Fruit fly (Drosophila melanogaster) whole organism, embryonic: Measurements from ENCODE around the gene Piezo.

Source experiments
- Adf1 ChIP-seq: fragments of 200-800 bp; sonication (Bioruptor generic); IDR thresholded peaks from 2 replicates; pipeline ENCODE4 v1.3.6; 2022; ENCODE audit warnings: missing biosample characterization, missing genetic modification characterization
- Awh ChIP-seq: fragments of 200-800 bp; sonication (Bioruptor generic); IDR thresholded peaks from 2 replicates; pipeline ENCODE4, ENCODE4 v1.3.6; 2022; ENCODE audit warnings: missing biosample characterization, missing genetic modification characterization
- B-H2 ChIP-seq: fragments of 200-800 bp; sonication (Bioruptor generic); optimal IDR thresholded peaks from 2 replicates; lab custom pipeline; 2018; ENCODE audit warnings: missing biosample characterization, mild to moderate bottlenecking, missing genetic modification characterization
- Bgb ChIP-seq: fragments of 200-800 bp; sonication (Bioruptor generic); IDR thresholded peaks from 2 replicates; pipeline ENCODE4 v1.3.6; 2022; ENCODE audit warnings: missing biosample characterization, missing genetic modification characterization; ENCODE audit not compliant: partially characterized antibody
- CG10366 ChIP-seq: fragments of 200-800 bp; sonication (Bioruptor generic); IDR thresholded peaks from 2 replicates; pipeline ENCODE4 v1.3.6; 2022; ENCODE audit warnings: missing biosample characterization, missing genetic modification characterization
- CG10543 ChIP-seq: fragments of 200-800 bp; sonication (Bioruptor generic); optimal IDR thresholded peaks from 3 replicates; lab custom pipeline; 2017; ENCODE audit warnings: missing biosample characterization, mild to moderate bottlenecking, missing genetic modification characterization, moderate library complexity
- CG10654 ChIP-seq: fragments of 200-800 bp; sonication (Bioruptor generic); optimal IDR thresholded peaks from 2 replicates; lab custom pipeline; 2016; ENCODE audit warnings: missing biosample characterization, missing genetic modification characterization
- CG13287 ChIP-seq: fragments of 200-800 bp; sonication (Bioruptor generic); IDR thresholded peaks from 2 replicates; pipeline ENCODE4 v1.3.6; 2022; ENCODE audit warnings: missing biosample characterization, missing genetic modification characterization; ENCODE audit not compliant: partially characterized antibody
- CG13624 ChIP-seq: fragments of 200-800 bp; sonication (Bioruptor generic); optimal IDR thresholded peaks from 2 replicates; lab custom pipeline; 2016; ENCODE audit warnings: missing biosample characterization, missing genetic modification characterization
- CG16779 ChIP-seq: fragments of 200-800 bp; sonication (Bioruptor generic); IDR thresholded peaks from 2 replicates; pipeline ENCODE4 v1.3.6; 2022; ENCODE audit warnings: missing biosample characterization, missing genetic modification characterization
- CG16813 ChIP-seq: fragments of 200-800 bp; sonication (Bioruptor generic); IDR thresholded peaks from 3 replicates; pipeline ENCODE4 v1.3.6; 2022; ENCODE audit warnings: missing biosample characterization, missing genetic modification characterization; ENCODE audit not compliant: partially characterized antibody
- CG1832 ChIP-seq: fragments of 200-800 bp; sonication (Bioruptor generic); optimal IDR thresholded peaks from 2 replicates; lab custom pipeline; 2017; ENCODE audit warnings: missing biosample characterization, mild to moderate bottlenecking, missing genetic modification characterization, inconsistent platforms
- CG2875 ChIP-seq: fragments of 200-800 bp; sonication (Bioruptor generic); optimal IDR thresholded peaks from 2 replicates; lab custom pipeline; 2017; ENCODE audit warnings: missing biosample characterization, mild to moderate bottlenecking, missing genetic modification characterization, missing genetic modification reagents
- CG31441 ChIP-seq: fragments of 200-800 bp; sonication (Bioruptor generic); IDR thresholded peaks from 2 replicates; pipeline ENCODE4 v1.3.6; 2022; ENCODE audit warnings: missing biosample characterization, missing genetic modification characterization
- CG6175 ChIP-seq: fragments of 200-800 bp; sonication (Bioruptor generic); IDR thresholded peaks from 3 replicates; pipeline ENCODE4 v1.3.6; 2022; ENCODE audit warnings: missing biosample characterization, missing genetic modification characterization
- CG6689 ChIP-seq: fragments of 200-800 bp; sonication (Bioruptor generic); IDR thresholded peaks from 2 replicates; pipeline ENCODE4 v1.3.6; 2022; ENCODE audit warnings: missing biosample characterization, missing genetic modification characterization
- CG9609 ChIP-seq: fragments of 200-800 bp; sonication (Bioruptor generic); optimal IDR thresholded peaks from 3 replicates; lab custom pipeline; 2016; ENCODE audit warnings: missing biosample characterization, missing genetic modification characterization
- CTCF ChIP-seq: fragments of 200-800 bp; sonication (Bioruptor generic); optimal IDR thresholded peaks from 2 replicates; lab custom pipeline; 2017; ENCODE audit warnings: missing biosample characterization, mild to moderate bottlenecking, missing genetic modification characterization, moderate library complexity
- Dbx ChIP-seq: fragments of 200-800 bp; sonication (Bioruptor generic); IDR thresholded peaks from 3 replicates; pipeline ENCODE4 v1.3.6; 2022; ENCODE audit warnings: missing biosample characterization, missing genetic modification characterization
- Dip2 ChIP-seq: fragments of 200-800 bp; sonication (Bioruptor generic); IDR thresholded peaks from 2 replicates; pipeline ENCODE4 v1.3.6; 2022; ENCODE audit warnings: missing biosample characterization, missing genetic modification characterization
- Drgx ChIP-seq: fragments of 200-800 bp; sonication (Bioruptor generic); IDR thresholded peaks from 2 replicates; pipeline ENCODE4 v1.3.6; 2022; ENCODE audit warnings: missing biosample characterization, missing genetic modification characterization
- HLH54F ChIP-seq: fragments of 200-800 bp; sonication (Bioruptor generic); optimal IDR thresholded peaks from 3 replicates; lab custom pipeline; 2016; ENCODE audit warnings: missing biosample characterization, missing genetic modification characterization
- Med ChIP-seq: fragments of 200-800 bp; sonication (Bioruptor generic); peaks from one replicate; lab custom pipeline; 2016; ENCODE audit warnings: missing biosample characterization, missing genetic modification characterization, mild to moderate bottlenecking, inconsistent platforms, moderate library complexity
- NFAT ChIP-seq: fragments of 200-800 bp; sonication (Bioruptor generic); IDR thresholded peaks from 2 replicates; pipeline ENCODE4 v1.3.6; 2022; ENCODE audit warnings: missing biosample characterization, missing genetic modification characterization
- Rfx ChIP-seq: fragments of 200-800 bp; sonication (Bioruptor generic); IDR thresholded peaks from 2 replicates; pipeline ENCODE4 v1.3.6; 2022; ENCODE audit warnings: missing biosample characterization, missing genetic modification characterization
- Scr ChIP-seq: fragments of 200-800 bp; sonication (Bioruptor generic); IDR thresholded peaks from 2 replicates; pipeline ENCODE4 v1.3.6; 2022; ENCODE audit warnings: missing biosample characterization, missing genetic modification characterization; ENCODE audit not compliant: partially characterized antibody
- Sin3A ChIP-seq: fragments of >200 bp; optimal IDR thresholded peaks from 2 replicates; lab custom pipeline; 2018
- bowl ChIP-seq: fragments of 200-800 bp; sonication (Bioruptor generic); IDR thresholded peaks from 2 replicates; pipeline ENCODE4 v1.3.6; 2022; ENCODE audit warnings: missing biosample characterization, missing genetic modification characterization
- chinmo ChIP-seq: fragments of 200-800 bp; sonication (Bioruptor generic); IDR thresholded peaks from 4 replicates; pipeline ENCODE4 v1.3.6; 2022; ENCODE audit warnings: missing biosample characterization, missing genetic modification characterization; ENCODE audit not compliant: partially characterized antibody
- crol ChIP-seq: fragments of 200-800 bp; sonication (Bioruptor generic); IDR thresholded peaks from 2 replicates; pipeline ENCODE4 v1.3.6; 2022; ENCODE audit warnings: missing biosample characterization, missing genetic modification characterization
- dmrt99B ChIP-seq: fragments of 200-800 bp; sonication (Bioruptor generic); optimal IDR thresholded peaks from 2 replicates; lab custom pipeline; 2018; ENCODE audit warnings: missing biosample characterization, mild to moderate bottlenecking, missing genetic modification characterization, moderate library complexity
- ftz-f1 ChIP-seq: fragments of 200-800 bp; sonication (Bioruptor generic); optimal IDR thresholded peaks from 2 replicates; lab custom pipeline; 2016; ENCODE audit warnings: missing biosample characterization, missing genetic modification characterization
- gcm ChIP-seq: fragments of 200-800 bp; sonication (Bioruptor generic); optimal IDR thresholded peaks from 2 replicates; lab custom pipeline; 2019; ENCODE audit warnings: missing biosample characterization, mild to moderate bottlenecking, missing genetic modification characterization, moderate library complexity
- klu ChIP-seq: fragments of 200-800 bp; sonication (Bioruptor generic); IDR thresholded peaks from 2 replicates; pipeline ENCODE4 v1.3.6; 2022; ENCODE audit warnings: missing biosample characterization, missing genetic modification characterization
- mirr ChIP-seq: fragments of 200-800 bp; sonication (Bioruptor generic); optimal IDR thresholded peaks from 3 replicates; lab custom pipeline; 2018; ENCODE audit warnings: missing biosample characterization, mild to moderate bottlenecking, missing genetic modification characterization
- psq ChIP-seq: fragments of 200-800 bp; sonication (Bioruptor generic); optimal IDR thresholded peaks from 2 replicates; lab custom pipeline; 2017; ENCODE audit warnings: missing biosample characterization, missing genetic modification characterization
- pum ChIP-seq: fragments of 200-800 bp; sonication (Bioruptor generic); optimal IDR thresholded peaks from 2 replicates; lab custom pipeline; 2016; ENCODE audit warnings: missing biosample characterization, missing genetic modification characterization
- rib ChIP-seq: fragments of 200-800 bp; sonication (Bioruptor generic); IDR thresholded peaks from 2 replicates; pipeline ENCODE4 v1.3.6; 2022; ENCODE audit warnings: missing biosample characterization, missing genetic modification characterization
- schlank ChIP-seq: fragments of 200-800 bp; sonication (Bioruptor generic); optimal IDR thresholded peaks from 2 replicates; lab custom pipeline; 2018; ENCODE audit warnings: missing biosample characterization, mild to moderate bottlenecking, missing genetic modification characterization
- sd ChIP-seq: fragments of 200-800 bp; sonication (Bioruptor generic); optimal IDR thresholded peaks from 3 replicates; lab custom pipeline; 2018; ENCODE audit warnings: missing biosample characterization, mild to moderate bottlenecking, missing genetic modification characterization, moderate library complexity
- sna ChIP-seq: fragments of 200-800 bp; sonication (Bioruptor generic); IDR thresholded peaks from 2 replicates; pipeline ENCODE4 v1.3.6; 2022; ENCODE audit warnings: missing biosample characterization, missing genetic modification characterization; ENCODE audit not compliant: partially characterized antibody
- sr ChIP-seq: fragments of 200-800 bp; sonication (Bioruptor generic); IDR thresholded peaks from 3 replicates; pipeline ENCODE4 v1.3.6; 2022; ENCODE audit warnings: missing biosample characterization, missing genetic modification characterization

Piezo gene

dm6 chr2L:8170600-8171182 lies 7.8 kb downstream of the Piezo start (continued):
- TF ChIP-seq HLH54F (no peak), CG16813 (no peak)

DNA sequence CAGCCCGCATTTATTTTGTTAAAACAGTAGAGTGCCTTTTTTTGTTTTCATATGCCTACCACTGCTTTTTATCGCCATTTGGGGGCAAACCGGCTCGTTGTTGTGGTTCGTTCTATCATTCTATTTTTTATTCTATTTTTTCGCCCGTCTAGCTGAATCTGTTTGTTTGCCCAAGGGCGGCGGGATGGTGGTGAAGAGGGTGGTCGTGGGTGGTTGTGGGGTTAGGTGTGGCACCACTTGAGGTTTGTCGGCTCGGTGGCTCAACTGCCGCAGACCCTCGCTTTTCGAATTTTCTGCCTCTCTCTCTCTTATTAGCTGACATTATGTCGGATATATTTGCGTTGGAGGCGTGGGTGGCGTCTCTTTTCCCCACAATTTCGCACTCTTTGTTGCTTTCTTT lies 8.7 kb downstream of the Piezo start:
- TF ChIP-seq Bgb, result peak; percentile 38; the same call in 1 of the 2 replicates
- TF ChIP-seq CG6175 (GFP tag; lab: Robert Waterston, UW), result peak; percentile 93
- TF ChIP-seq B-H2, result peak; percentile 2
- TF ChIP-seq Dip2 (GFP tag; lab: Robert Waterston, UW), result no peak
- TF ChIP-seq CG1832 (GFP tag; lab: Kevin White, UChicago), result no peak
- TF ChIP-seq klu, result peak; percentile 49
- TF ChIP-seq gcm, result peak; percentile 79
- no peak for TF ChIP-seq psq (GFP tag; lab: Kevin White, UChicago)
- peak; percentile 63 for TF ChIP-seq CG10543 (GFP tag; lab: Kevin White, UChicago)
- no peak for TF ChIP-seq Sin3A
- TF ChIP-seq CG13287, result peak; percentile 23; the same call in 1 of the 2 replicates
- peak; percentile 78 for TF ChIP-seq Med
- TF ChIP-seq crol (GFP tag; lab: Robert Waterston, UW), result peak; percentile 83
- peak; percentile 11 for TF ChIP-seq schlank (tag; lab: Kevin White, UChicago)
- peak; percentile 73; the same call in 1 of the 2 replicates for TF ChIP-seq rib (GFP tag; lab: Robert Waterston, UW)
- peak; percentile 12; the same call in 1 of the 2 replicates for TF ChIP-seq Adf1 (GFP tag; lab: Robert Waterston, UW)
- TF ChIP-seq sr, result peak; percentile 79; the same call in 2 of the 3 replicates
- 0 out of 2 replicates have a peak, but pooled peaks have one; percentile 20 for TF ChIP-seq Drgx (GFP tag; lab: Robert Waterston, UW)
- TF ChIP-seq Scr (GFP tag; lab: Robert Waterston, UW), result peak; percentile 17; the same call in 1 of the 2 replicates
- peak; percentile 69 for TF ChIP-seq ftz-f1 (GFP tag; lab: Kevin White, UChicago)
- no peak for TF ChIP-seq CG10654 (GFP tag; lab: Kevin White, UChicago)
- 0 out of 2 replicates have a peak, but pooled peaks have one; percentile 7 for TF ChIP-seq Rfx (GFP tag; lab: Robert Waterston, UW)
- no peak for TF ChIP-seq dmrt99B (tag; lab: Kevin White, UChicago)
- 0 out of 4 replicates have a peak, but pooled peaks have one; percentile 64 for TF ChIP-seq chinmo
- TF ChIP-seq mirr (GFP tag; lab: Kevin White, UChicago), result peak; percentile 37
- TF ChIP-seq Dbx (GFP tag; lab: Robert Waterston, UW), result 0 out of 3 replicates have a peak, but pooled peaks have one; percentile 29
- TF ChIP-seq NFAT (GFP tag; lab: Robert Waterston, UW), result 0 out of 2 replicates have a peak, but pooled peaks have one; percentile 8

DNA sequence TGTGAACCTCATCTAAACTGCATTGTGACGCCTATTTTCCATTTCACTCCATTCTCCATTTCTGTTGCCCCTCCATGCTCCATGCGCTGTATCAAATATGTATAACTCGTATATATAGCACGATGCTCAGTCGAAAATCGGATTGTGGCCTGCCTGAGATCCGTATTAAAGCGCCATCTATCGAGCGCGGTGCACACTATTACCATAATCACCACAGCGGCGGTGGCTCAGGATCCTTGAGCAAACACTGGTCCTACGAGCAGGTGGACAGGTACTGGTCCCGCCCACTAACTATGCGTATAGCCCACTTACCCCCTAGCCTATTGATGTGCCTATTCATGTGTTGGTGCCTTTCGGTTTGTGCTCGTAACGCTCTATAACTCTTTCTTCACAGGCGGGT lies 22.1 kb downstream of the Piezo start:
- TF ChIP-seq CG10366 (no peak), sna (GFP tag; lab: Robert Waterston, UW) (no peak), sd (tag; lab: Kevin White, UChicago) (no peak), ftz-f1 (GFP tag; lab: Kevin White, UChicago) (no peak), CG13624 (GFP tag; lab: Kevin White, UChicago) (no peak), CTCF (GFP tag; lab: Kevin White, UChicago) (peak; percentile 80), bowl (GFP tag; lab: Robert Waterston, UW) (0 out of 2 replicates have a peak, but pooled peaks have one; percentile 18), pum (GFP tag; lab: Kevin White, UChicago) (no peak), CG31441 (GFP tag; lab: Robert Waterston, UW) (no peak), CG6689 (no peak), Awh (GFP tag; lab: Robert Waterston, UW) (no peak), CG9609 (GFP tag; lab: Kevin White, UChicago) (no peak), CG16779 (peak; percentile 20; the same call in 1 of the 2 replicates), Bgb (no peak), CG2875 (GFP tag; lab: Kevin White, UChicago) (no peak)
